Worm (Caenorhabditis elegans): Measurements from ENCODE around the gene rpl-35.

Gene rpl-35

ce11 chrIII:7854494-7855184 lies at the start of gene rpl-35 (continued):
- TF ChIP-seq ceh-48 (tag; optimal IDR thresholded peaks at IDR 0.05) (peak; percentile 83), ceh-22 (tag; optimal IDR thresholded peaks at IDR 0.05) (peak; percentile 84), nfya-1 (tag; optimal IDR thresholded peaks at IDR 0.05) (peak; percentile 99), pros-1 (tag; optimal IDR thresholded peaks at IDR 0.05) (peak; percentile 91), ztf-16 (tag; optimal IDR thresholded peaks at IDR 0.05) (peak; percentile 93), ceh-2 (tag; optimal IDR thresholded peaks at IDR 0.05) (peak; percentile 81), zip-5 (tag; optimal IDR thresholded peaks at IDR 0.05) (peak; percentile 49), gmeb-2 (tag; optimal IDR thresholded peaks at IDR 0.05) (peak; percentile 78), C38D4.7 (GFP tag; optimal IDR thresholded peaks at IDR 0.05) (peak; percentile 38), F13H6.1 (tag; optimal IDR thresholded peaks at IDR 0.05) (peak; percentile 90), K09A11.1 (tag; optimal IDR thresholded peaks at IDR 0.05; ENCODE audit: insufficient read depth) (peak; percentile 91), npax-4 (tag; optimal IDR thresholded peaks at IDR 0.05) (no peak), ets-4 (tag; optimal IDR thresholded peaks at IDR 0.05) (peak; percentile 84), dve-1 (tag; optimal IDR thresholded peaks at IDR 0.05) (peak; percentile 97), sdc-2 (tag; optimal IDR thresholded peaks at IDR 0.05) (peak; percentile 78), tbx-2 (tag; optimal IDR thresholded peaks at IDR 0.05) (peak; percentile 98), pax-1 (tag; optimal IDR thresholded peaks at IDR 0.05) (peak; percentile 89), ceh-31 (tag; optimal IDR thresholded peaks at IDR 0.05) (peak; percentile 98)

ce11 chrIII:7805253-7805652 lies 49.7 kb upstream of the rpl-35 start:
- TF ChIP-seq mec-3 (tag; optimal IDR thresholded peaks at IDR 0.05; ENCODE audit: borderline replicate concordance) (no peak), pha-4 (tag; optimal IDR thresholded peaks at IDR 0.05) (no peak), unc-42 (tag; optimal IDR thresholded peaks at IDR 0.05) (no peak), pat-9 (tag; optimal IDR thresholded peaks at IDR 0.05) (no peak), ceh-6 (GFP tag; optimal IDR thresholded peaks at IDR 0.05) (no peak), zip-5 (tag; optimal IDR thresholded peaks at IDR 0.05) (no peak), C38D4.7 (GFP tag; optimal IDR thresholded peaks at IDR 0.05) (no peak), K09A11.1 (tag; optimal IDR thresholded peaks at IDR 0.05; ENCODE audit: insufficient read depth) (no peak), gmeb-2 (tag; optimal IDR thresholded peaks at IDR 0.05) (no peak), hlh-8 (tag; optimal IDR thresholded peaks at IDR 0.05) (no peak), madf-2 (tag; optimal IDR thresholded peaks at IDR 0.05) (no peak), pag-3 (tag; optimal IDR thresholded peaks at IDR 0.05; ENCODE audit: borderline replicate concordance) (no peak), ceh-18 (tag; optimal IDR thresholded peaks at IDR 0.05) (no peak), syd-9 (tag; optimal IDR thresholded peaks at IDR 0.05) (no peak)

DNA sequence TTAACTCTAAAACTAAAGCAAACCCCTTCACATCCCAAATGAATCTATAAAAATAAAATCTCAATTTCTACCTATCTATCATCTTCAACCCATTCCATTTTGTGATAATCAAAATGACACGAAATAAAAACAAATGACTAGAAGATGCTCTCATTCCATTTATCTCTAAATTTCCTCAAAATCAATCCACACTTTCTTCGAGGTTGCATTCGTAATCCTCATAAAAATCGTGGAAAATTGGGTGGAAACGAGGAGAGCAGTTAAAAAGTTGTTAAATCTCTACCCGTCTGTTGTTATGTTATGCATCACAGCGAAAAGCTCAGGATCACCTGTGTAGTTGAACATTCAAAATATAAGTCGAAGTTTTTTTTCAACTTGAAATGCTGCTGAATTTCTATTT lies 48.0 kb upstream of the rpl-35 start:
- TF ChIP-seq K09A11.1 (tag; optimal IDR thresholded peaks at IDR 0.05; ENCODE audit: insufficient read depth) = no peak
- TF ChIP-seq tbx-2 (tag; optimal IDR thresholded peaks at IDR 0.05) = no peak
- no peak for TF ChIP-seq K02D7.2 (tag; optimal IDR thresholded peaks at IDR 0.05)
- no peak for TF ChIP-seq hlh-15 (tag; optimal IDR thresholded peaks at IDR 0.05)

DNA sequence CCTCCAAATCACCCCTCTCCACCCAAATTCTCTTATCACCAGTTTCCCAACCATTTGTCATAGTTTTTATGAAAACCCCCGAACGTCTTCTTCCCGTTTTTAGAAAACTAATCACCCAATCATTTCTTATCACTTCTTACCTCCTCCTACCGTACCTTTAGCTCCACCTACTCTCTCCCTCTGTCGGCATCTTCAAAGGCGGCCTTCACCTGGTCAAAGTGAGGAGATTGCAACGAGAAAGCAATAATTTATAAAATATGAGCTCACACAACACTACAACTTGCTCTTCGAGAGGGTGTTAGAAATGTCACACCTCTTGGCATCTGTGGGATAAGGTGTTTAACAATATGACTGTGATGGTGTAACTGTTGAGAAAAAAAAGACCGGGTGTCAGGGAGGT lies 45.9 kb upstream of the rpl-35 start:
- no peak for TF ChIP-seq ref-2 (tag; optimal IDR thresholded peaks at IDR 0.05)
- no peak for TF ChIP-seq lin-11 (tag; optimal IDR thresholded peaks at IDR 0.05)
- no peak for TF ChIP-seq hlh-13 (GFP tag; optimal IDR thresholded peaks at IDR 0.05)
- no peak for TF ChIP-seq unc-55 (GFP tag; optimal IDR thresholded peaks at IDR 0.05)
- TF ChIP-seq pat-9 (tag; optimal IDR thresholded peaks at IDR 0.05) = no peak
- no peak for TF ChIP-seq pax-1 (tag; optimal IDR thresholded peaks at IDR 0.05)
- no peak for TF ChIP-seq fkh-6 (tag; optimal IDR thresholded peaks at IDR 0.05)
- no peak for TF ChIP-seq ceh-30 (tag; optimal IDR thresholded peaks at IDR 0.05)
- no peak for TF ChIP-seq sox-2 (GFP tag; IDR thresholded peaks at IDR 0.05)
- no peak for TF ChIP-seq hlh-6 (tag; optimal IDR thresholded peaks at IDR 0.05)
- TF ChIP-seq ceh-14 (tag; optimal IDR thresholded peaks at IDR 0.05) = no peak
- TF ChIP-seq tbx-7 (tag; optimal IDR thresholded peaks at IDR 0.05) = no peak
- TF ChIP-seq ceh-34 (tag; optimal IDR thresholded peaks at IDR 0.05) = no peak
- no peak for TF ChIP-seq elt-4 (tag; optimal IDR thresholded peaks at IDR 0.05)
- TF ChIP-seq nhr-232 (tag; optimal IDR thresholded peaks at IDR 0.05) = no peak
- no peak for TF ChIP-seq pha-4 (tag; optimal IDR thresholded peaks at IDR 0.05)

Measured in whole organism, late embryonic.